Fruit fly (Drosophila melanogaster): ENCODE results near the gene Rpn12R.

dm6 chr3L:15054477-15054876 is 12.1 kb upstream of the Rpn12R start, which contains the start of gene EAChm:
- TF ChIP-seq MBD-R2 (GFP tag; IDR thresholded peaks at IDR 0.05), result no peak
- no peak for TF ChIP-seq exex (tag; optimal IDR thresholded peaks at IDR 0.05)
- no peak for TF ChIP-seq tna (GFP tag; IDR thresholded peaks at IDR 0.05; ENCODE audit: partially characterized antibody)
- TF ChIP-seq Kr (GFP tag; optimal IDR thresholded peaks at IDR 0.05), result no peak
- TF ChIP-seq bbx (GFP tag; IDR thresholded peaks at IDR 0.05; ENCODE audit: partially characterized antibody), result no peak
- TF ChIP-seq shn (GFP tag; optimal IDR thresholded peaks at IDR 0.05), result no peak
- no peak for TF ChIP-seq fd96Cb (tag; optimal IDR thresholded peaks at IDR 0.05)
- no peak for TF ChIP-seq CG3838 (GFP tag; optimal IDR thresholded peaks at IDR 0.05)
- TF ChIP-seq dysf (GFP tag; IDR thresholded peaks at IDR 0.05), result no peak
- no peak for TF ChIP-seq row (GFP tag; IDR thresholded peaks at IDR 0.05)
